Fruit fly (Drosophila melanogaster) whole organism: ENCODE results near the gene fiz.

Experiments
- CG8478 ChIP-seq: fragments of >200 bp; optimal IDR thresholded peaks from 2 replicates; lab custom pipeline; 2018; ENCODE audit warnings: inconsistent platforms
- Dll ChIP-seq: fragments of >200 bp; optimal IDR thresholded peaks from 2 replicates; lab custom pipeline; 2017
- EcR ChIP-seq, 2 experiments: fragments of >200 bp; optimal IDR thresholded peaks; 2 replicates each; lab custom pipeline; 2017; ENCODE audit warnings: missing biosample characterization in 2 of 2, missing genetic modification characterization in 2 of 2, missing genetic modification reagents in 2 of 2
- pan ChIP-seq: fragments of >200 bp; optimal IDR thresholded peaks from 2 replicates; lab custom pipeline; 2017
- psq ChIP-seq: fragments of >200 bp; optimal IDR thresholded peaks from 2 replicates; lab custom pipeline; 2017
- usp ChIP-seq: fragments of >200 bp; optimal IDR thresholded peaks from 2 replicates; lab custom pipeline; 2017; ENCODE audit warnings: missing biosample characterization, missing genetic modification characterization, mixed read lengths

The fiz gene

dm6 chrX:14909658-14910378 lies at the start of gene fiz:
fiz (minus strand) TSS chrX:14909708.
- TF ChIP-seq pan (lab: Kevin White, UChicago): no peak
- no peak for TF ChIP-seq usp (GFP tag; lab: Kevin White, UChicago)
- no peak for TF ChIP-seq Dll
- TF ChIP-seq psq (lab: Kevin White, UChicago): no peak
- no peak for TF ChIP-seq EcR (GFP tag; optimal IDR thresholded peaks at IDR 0.05; lab: Kevin White, UChicago)

- no peak for TF ChIP-seq Dll
- TF ChIP-seq CG8478 (lab: Kevin White, UChicago): no peak
- no peak for TF ChIP-seq pan (lab: Kevin White, UChicago)
- no peak for TF ChIP-seq usp (GFP tag; lab: Kevin White, UChicago)
- TF ChIP-seq EcR (GFP tag; optimal IDR thresholded peaks at IDR 0.05; lab: Kevin White, UChicago): no peak
- no peak for TF ChIP-seq psq (lab: Kevin White, UChicago)
These were observed 45.7 kb upstream of the fiz start, which contains the start of the genes CG9030 and eag for dm6 chrX:14955050-14955783. CG9030 (minus strand) TSS chrX:14955100. eag (plus strand) TSS chrX:14955477.

dm6 chrX:14953896-14954295 lies 44.4 kb upstream of the fiz start:
- TF ChIP-seq usp (GFP tag; lab: Kevin White, UChicago) (no peak), Dll (no peak), pan (lab: Kevin White, UChicago) (no peak), EcR (GFP tag; optimal IDR thresholded peaks at IDR 0.05; lab: Kevin White, UChicago) (no peak), CG8478 (lab: Kevin White, UChicago) (no peak), psq (lab: Kevin White, UChicago) (no peak)

- TF ChIP-seq usp (GFP tag; lab: Kevin White, UChicago) (no peak), Dll (peak; percentile 7)
These were observed 43.6 kb upstream of the fiz start, which contains the start of gene pdgy for dm6 chrX:14952845-14953720. pdgy (minus strand) TSS chrX:14953532.

- no peak for TF ChIP-seq EcR (GFP tag; optimal IDR thresholded peaks at IDR 0.05; lab: Kevin White, UChicago)
- TF ChIP-seq pan (lab: Kevin White, UChicago): no peak
- no peak for TF ChIP-seq Dll
- TF ChIP-seq CG8478 (lab: Kevin White, UChicago): no peak
- TF ChIP-seq usp (GFP tag; lab: Kevin White, UChicago): no peak
- TF ChIP-seq psq (lab: Kevin White, UChicago): no peak
These were observed 42.8 kb upstream of the fiz start for dm6 chrX:14952097-14952844.

- TF ChIP-seq psq (lab: Kevin White, UChicago) (no peak), EcR (GFP tag; optimal IDR thresholded peaks at IDR 0.05; lab: Kevin White, UChicago) (no peak)
These were observed 41.9 kb upstream of the fiz start for dm6 chrX:14951346-14951862.

dm6 chrX:14950273-14951272 lies 41.1 kb upstream of the fiz start:
- TF ChIP-seq Dll (peak; percentile 8), usp (GFP tag; lab: Kevin White, UChicago) (no peak)

- no peak for TF ChIP-seq CG8478 (lab: Kevin White, UChicago)
- no peak for TF ChIP-seq psq (lab: Kevin White, UChicago)
- TF ChIP-seq usp (GFP tag; lab: Kevin White, UChicago): no peak
- TF ChIP-seq Dll: no peak
- TF ChIP-seq pan (lab: Kevin White, UChicago): no peak
- no peak for TF ChIP-seq EcR (GFP tag; optimal IDR thresholded peaks at IDR 0.05; lab: Kevin White, UChicago)
These were observed 39.7 kb upstream of the fiz start for dm6 chrX:14949227-14949626.

dm6 chrX:14947399-14947798 lies 37.9 kb upstream of the fiz start:
- TF ChIP-seq psq (lab: Kevin White, UChicago): no peak
- TF ChIP-seq Dll: no peak
- TF ChIP-seq usp (GFP tag; lab: Kevin White, UChicago): no peak
- no peak for TF ChIP-seq pan (lab: Kevin White, UChicago)
- TF ChIP-seq EcR (GFP tag; optimal IDR thresholded peaks at IDR 0.05; lab: Kevin White, UChicago): no peak
- TF ChIP-seq CG8478 (lab: Kevin White, UChicago): no peak

dm6 chrX:14946522-14946921 lies 37.0 kb upstream of the fiz start:
- TF ChIP-seq usp (GFP tag; lab: Kevin White, UChicago): no peak
- TF ChIP-seq CG8478 (lab: Kevin White, UChicago): no peak
- no peak for TF ChIP-seq EcR (GFP tag; optimal IDR thresholded peaks at IDR 0.05; lab: Kevin White, UChicago)
- no peak for TF ChIP-seq pan (lab: Kevin White, UChicago)
- TF ChIP-seq psq (lab: Kevin White, UChicago): no peak
- no peak for TF ChIP-seq Dll
